Fruit fly (Drosophila melanogaster) whole organism, embryonic: ENCODE results near the gene CG12012.
A peak's percentile ranks its signal among the peaks of the same experiment; 100 is the strongest.

Source experiments
- Atf3 ChIP-seq: fragments of 200-800 bp; sonication (Bioruptor generic); optimal IDR thresholded peaks from 3 replicates; lab custom pipeline; 2016; ENCODE audit warnings: missing biosample characterization, missing genetic modification characterization
- B-H2 ChIP-seq: fragments of 200-800 bp; sonication (Bioruptor generic); optimal IDR thresholded peaks from 2 replicates; lab custom pipeline; 2018; ENCODE audit warnings: missing biosample characterization, mild to moderate bottlenecking, missing genetic modification characterization
- Blimp-1 ChIP-seq: fragments of 200-800 bp; sonication (Bioruptor generic); optimal IDR thresholded peaks from 3 replicates; lab custom pipeline; 2018; ENCODE audit warnings: missing biosample characterization, missing genetic modification characterization, mild to moderate bottlenecking, moderate library complexity, missing genetic modification reagents
- CG10209 ChIP-seq: fragments of 200-800 bp; sonication (Bioruptor generic); optimal IDR thresholded peaks from 3 replicates; lab custom pipeline; 2017; ENCODE audit warnings: missing biosample characterization, mild to moderate bottlenecking, missing genetic modification characterization, missing genetic modification reagents
- CG1233 ChIP-seq: fragments of 200-800 bp; sonication (Bioruptor generic); optimal IDR thresholded peaks from 4 replicates; lab custom pipeline; 2018; ENCODE audit warnings: missing biosample characterization, mild to moderate bottlenecking, missing genetic modification characterization
- CG12391 ChIP-seq: fragments of 200-800 bp; sonication (Bioruptor generic); optimal IDR thresholded peaks from 3 replicates; lab custom pipeline; 2018; ENCODE audit warnings: missing biosample characterization, mild to moderate bottlenecking, missing genetic modification characterization, moderate library complexity
- CG13424 ChIP-seq: fragments of 200-800 bp; sonication (Bioruptor generic); optimal IDR thresholded peaks from 2 replicates; lab custom pipeline; 2019; ENCODE audit warnings: missing biosample characterization, mild to moderate bottlenecking, missing genetic modification characterization, moderate library complexity
- CG17385 ChIP-seq: fragments of 200-800 bp; sonication (Bioruptor generic); optimal IDR thresholded peaks from 3 replicates; lab custom pipeline; 2018; ENCODE audit warnings: missing biosample characterization, mild to moderate bottlenecking, missing genetic modification characterization
- CG17802 ChIP-seq: fragments of 200-800 bp; sonication (Bioruptor generic); optimal IDR thresholded peaks from 2 replicates; lab custom pipeline; 2018; ENCODE audit warnings: missing biosample characterization, mild to moderate bottlenecking, missing genetic modification characterization, moderate library complexity
- CG18599 ChIP-seq: fragments of 200-800 bp; sonication (Bioruptor generic); optimal IDR thresholded peaks from 3 replicates; lab custom pipeline; 2017; ENCODE audit warnings: missing biosample characterization, missing genetic modification characterization, mild to moderate bottlenecking, moderate library complexity, missing genetic modification reagents
- CG2202 ChIP-seq: fragments of 200-800 bp; sonication (Bioruptor generic); optimal IDR thresholded peaks from 2 replicates; lab custom pipeline; 2018; ENCODE audit warnings: missing biosample characterization, mild to moderate bottlenecking, missing genetic modification characterization
- CG3065 ChIP-seq: fragments of 200-800 bp; sonication (Bioruptor generic); optimal IDR thresholded peaks from 2 replicates; lab custom pipeline; 2016; ENCODE audit warnings: missing biosample characterization, missing genetic modification characterization
- CG3838 ChIP-seq: fragments of 200-800 bp; sonication (Bioruptor generic); optimal IDR thresholded peaks from 3 replicates; lab custom pipeline; 2016; ENCODE audit warnings: missing biosample characterization, missing genetic modification characterization
- CG3847 ChIP-seq: fragments of 200-800 bp; sonication (Bioruptor generic); IDR thresholded peaks from 2 replicates; pipeline ENCODE4 v1.3.6; 2022; ENCODE audit warnings: missing biosample characterization, missing genetic modification characterization
- CG7786 ChIP-seq: fragments of 200-800 bp; sonication (Bioruptor generic); optimal IDR thresholded peaks from 2 replicates; lab custom pipeline; 2016; ENCODE audit warnings: missing biosample characterization, missing genetic modification characterization
- D19A ChIP-seq: fragments of 200-800 bp; optimal IDR thresholded peaks from 3 replicates; lab custom pipeline; 2019; ENCODE audit warnings: missing biosample characterization, mild to moderate bottlenecking, missing genetic modification characterization, moderate library complexity
- Dbx ChIP-seq: fragments of 200-800 bp; sonication (Bioruptor generic); IDR thresholded peaks from 3 replicates; pipeline ENCODE4 v1.3.6; 2022; ENCODE audit warnings: missing biosample characterization, missing genetic modification characterization
- ERR ChIP-seq: fragments of 200-800 bp; sonication (Bioruptor generic); optimal IDR thresholded peaks from 2 replicates; lab custom pipeline; 2016; ENCODE audit warnings: missing biosample characterization, missing genetic modification characterization
- HHEX ChIP-seq: fragments of 200-800 bp; sonication (Bioruptor generic); optimal IDR thresholded peaks from 3 replicates; lab custom pipeline; 2017; ENCODE audit warnings: missing biosample characterization, mild to moderate bottlenecking, missing genetic modification characterization, missing genetic modification reagents
- Hand ChIP-seq: fragments of 200-800 bp; sonication (Bioruptor generic); optimal IDR thresholded peaks from 2 replicates; lab custom pipeline; 2017; ENCODE audit warnings: mild to moderate bottlenecking, missing biosample characterization, missing genetic modification reagents, missing genetic modification characterization
- Hr78 ChIP-seq, 2 experiments: fragments of 200-800 bp in 1 of 2; fragments of >200 bp in 1 of 2; sonication (Bioruptor generic) in 1 of 2; optimal IDR thresholded peaks; 2 replicates each; lab custom pipeline; 2017 to 2019; ENCODE audit warnings: missing biosample characterization in 2 of 2, missing genetic modification characterization in 2 of 2, mild to moderate bottlenecking in 1 of 2, moderate library complexity in 1 of 2
- Med ChIP-seq: fragments of 200-800 bp; sonication (Bioruptor generic); peaks from one replicate; lab custom pipeline; 2016; ENCODE audit warnings: missing biosample characterization, missing genetic modification characterization, mild to moderate bottlenecking, inconsistent platforms, moderate library complexity
- NC2α ChIP-seq: fragments of 200-800 bp; sonication (Bioruptor generic); optimal IDR thresholded peaks from 2 replicates; lab custom pipeline; 2016; ENCODE audit warnings: missing biosample characterization, missing genetic modification characterization
- NfI ChIP-seq: fragments of 200-800 bp; sonication (Bioruptor generic); optimal IDR thresholded peaks from 3 replicates; lab custom pipeline; 2018; ENCODE audit warnings: missing biosample characterization, mild to moderate bottlenecking, missing genetic modification characterization, moderate library complexity
- Sox100B ChIP-seq: fragments of 200-800 bp; sonication (Bioruptor generic); optimal IDR thresholded peaks from 3 replicates; lab custom pipeline; 2018; ENCODE audit warnings: missing biosample characterization, mild to moderate bottlenecking, missing genetic modification characterization
- Sry-β ChIP-seq: fragments of 200-800 bp; sonication (Bioruptor generic); optimal IDR thresholded peaks from 2 replicates; lab custom pipeline; 2018; ENCODE audit warnings: missing biosample characterization, mild to moderate bottlenecking, missing genetic modification characterization, moderate library complexity
- ara ChIP-seq: fragments of 200-800 bp; sonication (Bioruptor generic); IDR thresholded peaks from 2 replicates; pipeline ENCODE4 v1.3.6; 2022; ENCODE audit warnings: missing biosample characterization, missing genetic modification characterization
- bcd ChIP-seq: fragments of 200-800 bp; sonication (Bioruptor generic); optimal IDR thresholded peaks from 2 replicates; lab custom pipeline; 2017; ENCODE audit warnings: missing biosample characterization, mild to moderate bottlenecking, missing genetic modification characterization
- cas ChIP-seq: fragments of 200-800 bp; sonication (Bioruptor generic); IDR thresholded peaks from 2 replicates; pipeline ENCODE4 v1.3.6; 2022; ENCODE audit warnings: missing biosample characterization, missing genetic modification characterization
- dysf ChIP-seq: fragments of 200-800 bp; sonication (Bioruptor generic); IDR thresholded peaks from 3 replicates; pipeline ENCODE4 v1.3.6; 2022; ENCODE audit warnings: missing biosample characterization, missing genetic modification characterization
- exex ChIP-seq: fragments of 200-800 bp; sonication (Bioruptor generic); optimal IDR thresholded peaks from 4 replicates; lab custom pipeline; 2018; ENCODE audit warnings: missing biosample characterization, mild to moderate bottlenecking, missing genetic modification characterization, moderate library complexity
- grn ChIP-seq: fragments of 200-800 bp; sonication (Bioruptor generic); optimal IDR thresholded peaks from 3 replicates; lab custom pipeline; 2017; ENCODE audit warnings: missing biosample characterization, missing genetic modification characterization
- insv ChIP-seq, 2 experiments: fragments of 200-800 bp; sonication (Bioruptor generic); optimal IDR thresholded peaks; 3 replicates each; lab custom pipeline; 2016 to 2018; ENCODE audit warnings: missing biosample characterization in 2 of 2, missing genetic modification characterization in 2 of 2
- jing ChIP-seq: fragments of 200-800 bp; sonication (Bioruptor generic); optimal IDR thresholded peaks from 2 replicates; lab custom pipeline; 2018; ENCODE audit warnings: missing biosample characterization, mild to moderate bottlenecking, missing genetic modification characterization
- ken ChIP-seq: fragments of 200-800 bp; sonication (Bioruptor generic); IDR thresholded peaks from 3 replicates; pipeline ENCODE4 v1.3.6; 2022; ENCODE audit warnings: missing biosample characterization, missing genetic modification characterization
- lbe ChIP-seq: fragments of 200-800 bp; sonication (Bioruptor generic); optimal IDR thresholded peaks from 2 replicates; lab custom pipeline; 2016; ENCODE audit warnings: missing biosample characterization, mild to moderate bottlenecking, missing genetic modification characterization
- lilli ChIP-seq: fragments of 200-800 bp; sonication (Bioruptor generic); optimal IDR thresholded peaks from 3 replicates; lab custom pipeline; 2016; ENCODE audit warnings: missing biosample characterization, missing genetic modification characterization
- maf-S ChIP-seq: fragments of 200-800 bp; sonication (Bioruptor generic); optimal IDR thresholded peaks from 2 replicates; lab custom pipeline; 2016; ENCODE audit warnings: missing biosample characterization, missing genetic modification characterization
- mam ChIP-seq: fragments of 200-800 bp; sonication (Bioruptor generic); optimal IDR thresholded peaks from 3 replicates; lab custom pipeline; 2016; ENCODE audit warnings: missing biosample characterization, missing genetic modification characterization
- oc ChIP-seq: fragments of 200-800 bp; sonication (Bioruptor generic); optimal IDR thresholded peaks from 2 replicates; lab custom pipeline; 2018; ENCODE audit warnings: missing biosample characterization, mild to moderate bottlenecking, missing genetic modification characterization, moderate library complexity
- odd ChIP-seq: fragments of 200-800 bp; sonication (Bioruptor generic); optimal IDR thresholded peaks from 2 replicates; lab custom pipeline; 2017; ENCODE audit warnings: missing biosample characterization, mild to moderate bottlenecking, missing genetic modification characterization
- pan ChIP-seq, 4 experiments: fragments of >200 bp in 3 of 4; fragments of 200-800 bp in 1 of 4; sonication (Bioruptor generic) in 1 of 4; optimal IDR thresholded peaks in 3 of 4; IDR thresholded peaks in 1 of 4; 2 replicates each; pipeline versions ENCODE4 v1.3.6 to Lab custom; 2017 to 2022; ENCODE audit warnings: missing biosample characterization in 2 of 4, missing genetic modification characterization in 2 of 4, mixed read lengths in 1 of 4
- pros ChIP-seq: fragments of 200-800 bp; sonication (Bioruptor generic); optimal IDR thresholded peaks from 3 replicates; lab custom pipeline; 2019; ENCODE audit warnings: missing biosample characterization, mild to moderate bottlenecking, missing genetic modification characterization, moderate library complexity
- row ChIP-seq: fragments of 200-800 bp; sonication (Bioruptor generic); IDR thresholded peaks from 3 replicates; pipeline ENCODE4 v1.3.6; 2022; ENCODE audit warnings: missing biosample characterization, missing genetic modification characterization
- shn ChIP-seq: fragments of 200-800 bp; sonication (Bioruptor generic); optimal IDR thresholded peaks from 3 replicates; lab custom pipeline; 2016; ENCODE audit warnings: missing biosample characterization, missing genetic modification characterization
- slou ChIP-seq: fragments of 200-800 bp; sonication (Bioruptor generic); optimal IDR thresholded peaks from 3 replicates; lab custom pipeline; 2016; ENCODE audit warnings: missing biosample characterization, missing genetic modification characterization
- sug ChIP-seq: fragments of 200-800 bp; optimal IDR thresholded peaks from 2 replicates; lab custom pipeline; 2019; ENCODE audit warnings: missing biosample characterization, mild to moderate bottlenecking, missing genetic modification characterization, moderate library complexity
- vvl ChIP-seq: fragments of 200-800 bp; sonication (Bioruptor generic); IDR thresholded peaks from 2 replicates; pipeline ENCODE4 v1.3.6; 2022; ENCODE audit warnings: missing biosample characterization, missing genetic modification characterization

CG12012 gene

dm6 chr3L:3350572-3351343 is 25.8 kb upstream of the CG12012 start (continued):
- TF ChIP-seq CG13424 (tag; lab: Kevin White, UChicago) (peak; percentile 24), Med (peak; percentile 82), NfI (peak; percentile 6), exex (tag; lab: Kevin White, UChicago) (peak; percentile 91), CG17385 (GFP tag; lab: Kevin White, UChicago) (peak; percentile 22), row (GFP tag; lab: Robert Waterston, UW) (peak; percentile 51), lbe (GFP tag; lab: Kevin White, UChicago) (no peak), cas (GFP tag; lab: Robert Waterston, UW) (no peak), CG3847 (GFP tag; lab: Robert Waterston, UW) (no peak), Hand (GFP tag; lab: Kevin White, UChicago) (peak; percentile 14), D19A (tag; lab: Kevin White, UChicago) (peak; percentile 71), pan (optimal IDR thresholded peaks at IDR 0.05; lab: Kevin White, UChicago) (no peak), pan (GFP tag; optimal IDR thresholded peaks at IDR 0.05 in 1 of 2, IDR thresholded peaks at IDR 0.05 in 1 of 2) (no peak), NC2α (GFP tag; lab: Kevin White, UChicago) (no peak), ken (GFP tag; lab: Robert Waterston, UW) (0 out of 3 replicates have a peak, but pooled peaks have one; percentile 38), ERR (GFP tag; lab: Kevin White, UChicago) (no peak), Hr78 (GFP tag; optimal IDR thresholded peaks at IDR 0.05; lab: Kevin White, UChicago) (peak in 1 of 2 experiments; percentile 21), Sox100B (GFP tag; lab: Kevin White, UChicago) (peak; percentile 10), maf-S (no peak), CG7786 (GFP tag; lab: Kevin White, UChicago) (peak; percentile 6), lilli (peak; percentile 11), sug (tag; lab: Kevin White, UChicago) (peak; percentile 63), B-H2 (GFP tag; lab: Kevin White, UChicago) (no peak), CG12391 (tag; lab: Kevin White, UChicago) (peak; percentile 14), odd (GFP tag; lab: Kevin White, UChicago) (peak; percentile 3), Dbx (GFP tag; lab: Robert Waterston, UW) (0 out of 3 replicates have a peak, but pooled peaks have one; percentile 28), CG17802 (tag; lab: Kevin White, UChicago) (no peak), mam (GFP tag; lab: Kevin White, UChicago) (peak; percentile 11), HHEX (GFP tag; lab: Kevin White, UChicago) (peak; percentile 31), shn (peak; percentile 21), CG18599 (peak; percentile 43), CG10209 (GFP tag; lab: Kevin White, UChicago) (peak; percentile 26), CG2202 (no peak), dysf (GFP tag; lab: Robert Waterston, UW) (peak; percentile 34; the same call in 2 of the 3 replicates), CG1233 (GFP tag; lab: Kevin White, UChicago) (peak; percentile 1)
- TF ChIP-seq, all 482 proteins: peak for 43

dm6 chr3L:3351814-3352359 is 24.7 kb upstream of the CG12012 start:
- TF ChIP-seq grn (GFP tag; lab: Kevin White, UChicago) (peak; percentile 67), bcd (GFP tag; lab: Kevin White, UChicago) (no peak), CG3065 (GFP tag; lab: Kevin White, UChicago) (no peak), vvl (GFP tag; lab: Robert Waterston, UW) (0 out of 2 replicates have a peak, but pooled peaks have one; percentile 24), cas (GFP tag; lab: Robert Waterston, UW) (no peak), insv (GFP tag; optimal IDR thresholded peaks at IDR 0.05; lab: Kevin White, UChicago) (no peak), ara (GFP tag; lab: Robert Waterston, UW) (no peak), pros (GFP tag; lab: Kevin White, UChicago) (peak; percentile 9), jing (GFP tag; lab: Kevin White, UChicago) (no peak), Blimp-1 (GFP tag; lab: Kevin White, UChicago) (peak; percentile 83), CG3838 (GFP tag; lab: Kevin White, UChicago) (no peak), Sry-β (no peak), Atf3 (GFP tag; lab: Kevin White, UChicago) (no peak), oc (tag; lab: Kevin White, UChicago) (peak; percentile 50), Med (peak; percentile 66), slou (no peak)
